6 worm cellular contexts compared by ENCODE assay signal in the genomic region with DNA sequence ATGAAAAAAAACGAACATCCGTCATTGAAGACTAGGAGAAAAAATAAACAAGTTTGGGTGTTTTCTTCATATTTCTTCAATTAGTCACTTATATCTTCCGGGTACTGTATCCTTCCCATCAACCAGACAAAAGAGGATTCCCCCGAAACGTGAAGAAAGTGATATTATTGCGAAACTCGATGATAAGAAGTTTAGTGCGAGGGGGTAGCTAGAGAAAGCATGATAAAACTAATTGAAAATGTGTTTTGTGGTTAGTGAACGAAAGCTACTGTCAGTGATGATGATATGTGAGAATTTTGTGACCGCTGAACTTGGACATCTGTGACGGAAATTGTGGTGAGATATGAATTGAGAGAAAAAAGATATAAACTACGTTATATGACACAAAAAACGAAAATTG.
TF ChIP-seq lines count a peak whose summit lies in the region.

No protein-coding gene starts in this region.

TF ChIP-seq in whole organism, L1 larva, 84 proteins besides CTCF, POLR2A, EP300 and RAD21 (continues in another document):
- peak; percentile 10 for TF ChIP-seq elt-2 (tag; optimal IDR thresholded peaks at IDR 0.05; lab: Kevin White, UChicago)
- TF ChIP-seq sox-4 (tag; optimal IDR thresholded peaks at IDR 0.05; lab: Kevin White, UChicago) = no peak
- peak in 1 of 2 experiments; percentile 11 for TF ChIP-seq lin-35 (GFP tag; optimal IDR thresholded peaks at IDR 0.05; lab: Kevin White, UChicago)
- no peak for TF ChIP-seq hpl-2 (GFP tag; optimal IDR thresholded peaks at IDR 0.05; lab: Kevin White, UChicago)
- no peak; the same call in 1 of the 2 replicates for TF ChIP-seq ceh-88 (GFP tag; IDR thresholded peaks at IDR 0.05; lab: Robert Waterston, UW)
- TF ChIP-seq snu-23 (GFP tag; optimal IDR thresholded peaks at IDR 0.05; lab: Kevin White, UChicago) = peak; percentile 32
- no peak for TF ChIP-seq pqm-1 (tag; optimal IDR thresholded peaks at IDR 0.05; lab: Kevin White, UChicago)
- peak; percentile 71 for TF ChIP-seq nhr-71 (tag; optimal IDR thresholded peaks at IDR 0.05; lab: Kevin White, UChicago)
- no peak for TF ChIP-seq lin-15B (tag; optimal IDR thresholded peaks at IDR 0.05; lab: Kevin White, UChicago)
- no peak for TF ChIP-seq egl-27 (tag; optimal IDR thresholded peaks at IDR 0.05; lab: Kevin White, UChicago)
- TF ChIP-seq lin-14 (GFP tag; optimal IDR thresholded peaks at IDR 0.05; lab: Kevin White, UChicago) = peak; percentile 70
- TF ChIP-seq lin-39 (tag; optimal IDR thresholded peaks at IDR 0.05; lab: Kevin White, UChicago) = no peak
- TF ChIP-seq elt-3 (tag; optimal IDR thresholded peaks at IDR 0.05; lab: Kevin White, UChicago) = peak in 4 of 6 experiments; percentile 60 to 92 (median 87)
- no peak for TF ChIP-seq isw-1 (GFP tag; IDR thresholded peaks at IDR 0.05; lab: Robert Waterston, UW)

TF ChIP-seq in whole organism, L2 larva, 48 proteins besides CTCF, POLR2A, EP300 and RAD21 (continues in another document):
- TF ChIP-seq nhr-129 (tag; optimal IDR thresholded peaks at IDR 0.05; lab: Kevin White, UChicago) (peak; percentile 10), ztf-4 (tag; optimal IDR thresholded peaks at IDR 0.05; lab: Kevin White, UChicago) (no peak), nhr-23 (tag; optimal IDR thresholded peaks at IDR 0.05; lab: Kevin White, UChicago) (no peak), nhr-25 (tag; optimal IDR thresholded peaks at IDR 0.05; lab: Kevin White, UChicago) (peak; percentile 79), lin-13 (GFP tag; optimal IDR thresholded peaks at IDR 0.05; lab: Kevin White, UChicago) (no peak), crh-2 (tag; optimal IDR thresholded peaks at IDR 0.05; lab: Kevin White, UChicago) (peak; percentile 55), alr-1 (tag; optimal IDR thresholded peaks at IDR 0.05; lab: Kevin White, UChicago) (no peak), unc-55 (GFP tag; optimal IDR thresholded peaks at IDR 0.05; lab: Kevin White, UChicago) (no peak), unc-62 (GFP tag; optimal IDR thresholded peaks at IDR 0.05; lab: Kevin White, UChicago) (no peak), fos-1 (tag; optimal IDR thresholded peaks at IDR 0.05; lab: Kevin White, UChicago) (peak; percentile 91), ama-1 (optimal IDR thresholded peaks at IDR 0.05; lab: Kevin White, UChicago) (no peak), lin-39 (tag; optimal IDR thresholded peaks at IDR 0.05; lab: Kevin White, UChicago) (no peak), mab-5 (tag; optimal IDR thresholded peaks at IDR 0.05; lab: Kevin White, UChicago) (no peak), elt-3 (tag; optimal IDR thresholded peaks at IDR 0.05; lab: Kevin White, UChicago) (no peak), sem-4 (tag; optimal IDR thresholded peaks at IDR 0.05; lab: Kevin White, UChicago) (no peak), elt-1 (tag; optimal IDR thresholded peaks at IDR 0.05; lab: Kevin White, UChicago) (no peak)

TF ChIP-seq in whole organism, L3 larva, 47 proteins besides CTCF, POLR2A, EP300 and RAD21 (continues in another document):
- TF ChIP-seq mml-1 (tag; optimal IDR thresholded peaks at IDR 0.05; lab: Kevin White, UChicago) (no peak), ceh-28 (tag; optimal IDR thresholded peaks at IDR 0.05; lab: Kevin White, UChicago) (peak; percentile 59), fos-1 (tag; optimal IDR thresholded peaks at IDR 0.05; lab: Kevin White, UChicago) (peak; percentile 46), nhr-25 (tag; optimal IDR thresholded peaks at IDR 0.05; lab: Kevin White, UChicago) (peak; percentile 76), unc-62 (GFP tag; optimal IDR thresholded peaks at IDR 0.05; lab: Kevin White, UChicago) (peak; percentile 52), elt-2 (tag; optimal IDR thresholded peaks at IDR 0.05; lab: Kevin White, UChicago) (peak; percentile 64), ama-1 (optimal IDR thresholded peaks at IDR 0.05; lab: Kevin White, UChicago) (no peak), R02D3.7 (tag; optimal IDR thresholded peaks at IDR 0.05; lab: Kevin White, UChicago) (peak; percentile 9), nhr-77 (tag; optimal IDR thresholded peaks at IDR 0.05; lab: Kevin White, UChicago) (no peak), egl-27 (tag; optimal IDR thresholded peaks at IDR 0.05; lab: Kevin White, UChicago) (peak; percentile 61), aly-2 (tag; optimal IDR thresholded peaks at IDR 0.05; lab: Kevin White, UChicago) (no peak), lin-39 (tag; optimal IDR thresholded peaks at IDR 0.05; lab: Kevin White, UChicago) (no peak), elt-3 (tag; optimal IDR thresholded peaks at IDR 0.05; lab: Kevin White, UChicago) (peak; percentile 64 to 95 (median 88)), nfya-1 (tag; optimal IDR thresholded peaks at IDR 0.05; lab: Kevin White, UChicago; ENCODE audit: insufficient read depth) (peak; percentile 35), nhr-43 (tag; optimal IDR thresholded peaks at IDR 0.05; lab: Kevin White, UChicago; ENCODE audit: poor library complexity, severe bottlenecking) (peak; percentile 88)

TF ChIP-seq in whole organism, L4 larva, 104 proteins besides CTCF, POLR2A, EP300 and RAD21 (continues in another document):
- 0 out of 2 replicates have a peak, but pooled peaks have one; percentile 44 for TF ChIP-seq tra-1 (GFP tag; IDR thresholded peaks at IDR 0.05; lab: Robert Waterston, UW)
- TF ChIP-seq nhr-76 (tag; optimal IDR thresholded peaks at IDR 0.05; lab: Kevin White, UChicago) = no peak
- TF ChIP-seq dve-1 (tag; optimal IDR thresholded peaks at IDR 0.05; lab: Kevin White, UChicago; ENCODE audit: insufficient read depth) = peak; percentile 65
- peak; percentile 86 for TF ChIP-seq hlh-11 (tag; optimal IDR thresholded peaks at IDR 0.05; lab: Kevin White, UChicago)
- no peak for TF ChIP-seq ztf-11 (tag; optimal IDR thresholded peaks at IDR 0.05; lab: Kevin White, UChicago)
- no peak for TF ChIP-seq zag-1 (tag; optimal IDR thresholded peaks at IDR 0.05; lab: Kevin White, UChicago)
- no peak for TF ChIP-seq daf-8 (GFP tag; IDR thresholded peaks at IDR 0.05; lab: Robert Waterston, UW)
- no peak for TF ChIP-seq dmd-9 (GFP tag; IDR thresholded peaks at IDR 0.05; lab: Robert Waterston, UW)
- TF ChIP-seq lin-1 (GFP tag; IDR thresholded peaks at IDR 0.05; lab: Robert Waterston, UW) = peak; percentile 19; the same call in 1 of the 2 replicates
- TF ChIP-seq T26A8.4 (GFP tag; IDR thresholded peaks at IDR 0.05; lab: Robert Waterston, UW) = no peak
- no peak for TF ChIP-seq pha-4 (GFP tag; IDR thresholded peaks at IDR 0.05; lab: Robert Waterston, UW)
- TF ChIP-seq pha-4 (tag; optimal IDR thresholded peaks at IDR 0.05; lab: Kevin White, UChicago) = no peak
- no peak for TF ChIP-seq lim-7 (GFP tag; IDR thresholded peaks at IDR 0.05; lab: Robert Waterston, UW)
- no peak for TF ChIP-seq lin-29 (GFP tag; IDR thresholded peaks at IDR 0.05; lab: Robert Waterston, UW)
- no peak for TF ChIP-seq sdz-12 (GFP tag; optimal IDR thresholded peaks at IDR 0.05; lab: Kevin White, UChicago)

TF ChIP-seq in whole organism, mixed stage, embryonic, 35 proteins besides CTCF, POLR2A, EP300 and RAD21:
- TF ChIP-seq cnd-1 (tag; optimal IDR thresholded peaks at IDR 0.05; lab: Kevin White, UChicago) (no peak), elt-3 (tag; optimal IDR thresholded peaks at IDR 0.05; lab: Kevin White, UChicago) (peak; percentile 27)

TF ChIP-seq in whole organism, young adult, 124 proteins besides CTCF, POLR2A, EP300 and RAD21 (continues in another document):
- no peak for TF ChIP-seq xnd-1 (tag; optimal IDR thresholded peaks at IDR 0.05; lab: Kevin White, UChicago)
- no peak for TF ChIP-seq hrde-1 (tag; optimal IDR thresholded peaks at IDR 0.05; lab: Kevin White, UChicago; ENCODE audit: borderline replicate concordance)
- TF ChIP-seq egrh-3 (GFP tag; IDR thresholded peaks at IDR 0.05; lab: Robert Waterston, UW) = no peak
- no peak for TF ChIP-seq nfya-2 (GFP tag; IDR thresholded peaks at IDR 0.05; lab: Robert Waterston, UW)
- peak; percentile 62 for TF ChIP-seq ztf-26 (tag; optimal IDR thresholded peaks at IDR 0.05; lab: Kevin White, UChicago)
- no peak for TF ChIP-seq hmg-1.2 (GFP tag; IDR thresholded peaks at IDR 0.05; lab: Robert Waterston, UW)
- 0 out of 2 replicates have a peak, but pooled peaks have one; percentile 32 for TF ChIP-seq K11D2.4 (GFP tag; IDR thresholded peaks at IDR 0.05; lab: Robert Waterston, UW)
- TF ChIP-seq mcd-1 (GFP tag; IDR thresholded peaks at IDR 0.05; lab: Robert Waterston, UW) = no peak
- TF ChIP-seq aptf-3 (GFP tag; IDR thresholded peaks at IDR 0.05; lab: Robert Waterston, UW) = no peak
- no peak for TF ChIP-seq Y95B8A.8 (GFP tag; IDR thresholded peaks at IDR 0.05; lab: Robert Waterston, UW)
- TF ChIP-seq F22D6.2 (tag; optimal IDR thresholded peaks at IDR 0.05; lab: Kevin White, UChicago) = no peak
- no peak for TF ChIP-seq nhr-179 (tag; optimal IDR thresholded peaks at IDR 0.05; lab: Kevin White, UChicago)
- TF ChIP-seq ztf-18 (tag; optimal IDR thresholded peaks at IDR 0.05; lab: Kevin White, UChicago) = no peak
- peak; percentile 14 for TF ChIP-seq die-1 (tag; optimal IDR thresholded peaks at IDR 0.05; lab: Kevin White, UChicago)
- TF ChIP-seq F55B11.4 (tag; optimal IDR thresholded peaks at IDR 0.05; lab: Kevin White, UChicago; ENCODE audit: borderline replicate concordance, insufficient read depth) = no peak
- TF ChIP-seq F57C9.4 (tag; optimal IDR thresholded peaks at IDR 0.05; lab: Kevin White, UChicago) = no peak
- TF ChIP-seq B0019.2 (GFP tag; conservative IDR thresholded peaks at IDR 0.05; lab: Robert Waterston, UW) = no peak
- TF ChIP-seq Y67H2A.10 (GFP tag; conservative IDR thresholded peaks at IDR 0.05; lab: Robert Waterston, UW) = no peak
- no peak for TF ChIP-seq Y53G8AR.9 (GFP tag; conservative IDR thresholded peaks at IDR 0.05; lab: Robert Waterston, UW)
- TF ChIP-seq atf-7 (tag; optimal IDR thresholded peaks at IDR 0.05; lab: Kevin White, UChicago) = no peak
- TF ChIP-seq nfyb-1 (GFP tag; IDR thresholded peaks at IDR 0.05; lab: Robert Waterston, UW) = no peak
- no peak for TF ChIP-seq attf-6 (GFP tag; IDR thresholded peaks at IDR 0.05; lab: Robert Waterston, UW)
- TF ChIP-seq lag-1 (GFP tag; IDR thresholded peaks at IDR 0.05; lab: Robert Waterston, UW) = no peak
- no peak for TF ChIP-seq mel-28 (tag; optimal IDR thresholded peaks at IDR 0.05; lab: Kevin White, UChicago; ENCODE audit: borderline replicate concordance)
- TF ChIP-seq cebp-1 (GFP tag; IDR thresholded peaks at IDR 0.05; lab: Robert Waterston, UW) = peak; percentile 61; the same call in 1 of the 2 replicates
- TF ChIP-seq cebp-1 (tag; optimal IDR thresholded peaks at IDR 0.05; lab: Kevin White, UChicago) = peak; percentile 87
- no peak for TF ChIP-seq rec-8 (tag; optimal IDR thresholded peaks at IDR 0.05; lab: Kevin White, UChicago)
- peak; percentile 70 for TF ChIP-seq lin-40 (tag; optimal IDR thresholded peaks at IDR 0.05; lab: Kevin White, UChicago)
- TF ChIP-seq madf-6 (GFP tag; IDR thresholded peaks at IDR 0.05; lab: Robert Waterston, UW) = no peak
- TF ChIP-seq lin-35 (GFP tag; optimal IDR thresholded peaks at IDR 0.05; lab: Kevin White, UChicago) = no peak
- TF ChIP-seq nhr-80 (tag; optimal IDR thresholded peaks at IDR 0.05; lab: Kevin White, UChicago) = peak; percentile 85
- no peak for TF ChIP-seq lin-26 (GFP tag; IDR thresholded peaks at IDR 0.05; lab: Robert Waterston, UW)
- no peak for TF ChIP-seq efl-1 (GFP tag; optimal IDR thresholded peaks at IDR 0.05; lab: Kevin White, UChicago)
